Fruit fly (Drosophila melanogaster): Measurements from ENCODE around the gene CG5466.

Gene CG5466

dm6 chr3R:20574535-20574980 is 43.1 kb upstream of the CG5466 start (continued):
- TF ChIP-seq Awh (GFP tag; IDR thresholded peaks at IDR 0.05), result peak; percentile 67; the same call in 1 of the 2 replicates
- TF ChIP-seq dm (GFP tag; optimal IDR thresholded peaks at IDR 0.05), result no peak
- peak; percentile 55; the same call in 1 of the 2 replicates for TF ChIP-seq wdn (GFP tag; IDR thresholded peaks at IDR 0.05)
- TF ChIP-seq CG12071 (GFP tag; optimal IDR thresholded peaks at IDR 0.05), result peak; percentile 33
- no peak for TF ChIP-seq CG10654 (GFP tag; optimal IDR thresholded peaks at IDR 0.05)
- peak; percentile 60; the same call in 2 of the 3 replicates for TF ChIP-seq Dbx (GFP tag; IDR thresholded peaks at IDR 0.05)
- peak; percentile 59; the same call in 1 of the 3 replicates for TF ChIP-seq ci (GFP tag; IDR thresholded peaks at IDR 0.05)
- no peak for TF ChIP-seq dysf (GFP tag; IDR thresholded peaks at IDR 0.05)
- no peak for TF ChIP-seq Sox102F (GFP tag; optimal IDR thresholded peaks at IDR 0.05)
- no peak for TF ChIP-seq bsh (GFP tag; optimal IDR thresholded peaks at IDR 0.05)
- TF ChIP-seq Hr3 (GFP tag; optimal IDR thresholded peaks at IDR 0.05), result no peak
- TF ChIP-seq Six4 (GFP tag; optimal IDR thresholded peaks at IDR 0.05), result no peak
- no peak for TF ChIP-seq chn (GFP tag; optimal IDR thresholded peaks at IDR 0.05)
- TF ChIP-seq CG4707 (GFP tag; optimal IDR thresholded peaks at IDR 0.05), result no peak
- TF ChIP-seq CG4854 (GFP tag; optimal IDR thresholded peaks at IDR 0.05), result no peak
- no peak for TF ChIP-seq da (GFP tag; optimal IDR thresholded peaks at IDR 0.05)
- TF ChIP-seq CG9609 (GFP tag; optimal IDR thresholded peaks at IDR 0.05), result no peak
- TF ChIP-seq gem (tag; optimal IDR thresholded peaks at IDR 0.05), result no peak
- no peak for TF ChIP-seq Dref (GFP tag; IDR thresholded peaks at IDR 0.05)
- TF ChIP-seq CG10209 (GFP tag; optimal IDR thresholded peaks at IDR 0.05), result no peak
- no peak for TF ChIP-seq CG8388 (GFP tag; optimal IDR thresholded peaks at IDR 0.05)
- TF ChIP-seq Xrp1 (GFP tag; IDR thresholded peaks at IDR 0.05), result no peak
- no peak for TF ChIP-seq Nf-YA (GFP tag; IDR thresholded peaks at IDR 0.05)
- TF ChIP-seq H15 (GFP tag; IDR thresholded peaks at IDR 0.05), result no peak
- TF ChIP-seq CG10431 (GFP tag; optimal IDR thresholded peaks at IDR 0.05), result no peak
- TF ChIP-seq CG14710 (tag; optimal IDR thresholded peaks at IDR 0.05), result no peak
- TF ChIP-seq CG17802 (tag; optimal IDR thresholded peaks at IDR 0.05), result no peak
- TF ChIP-seq lmd (GFP tag; IDR thresholded peaks at IDR 0.05), result no peak
- no peak for TF ChIP-seq BtbVII (GFP tag; optimal IDR thresholded peaks at IDR 0.05)
- no peak for TF ChIP-seq CG6254 (GFP tag; optimal IDR thresholded peaks at IDR 0.05)
- TF ChIP-seq ara (GFP tag; IDR thresholded peaks at IDR 0.05), result no peak
- TF ChIP-seq CG30431 (GFP tag; optimal IDR thresholded peaks at IDR 0.05), result no peak
- TF ChIP-seq ac (GFP tag; optimal IDR thresholded peaks at IDR 0.05), result no peak
- peak; percentile 7 for TF ChIP-seq Meics (GFP tag; optimal IDR thresholded peaks at IDR 0.05)
- TF ChIP-seq Ssrp (tag; optimal IDR thresholded peaks at IDR 0.05), result no peak
- no peak for TF ChIP-seq sr (GFP tag; IDR thresholded peaks at IDR 0.05)
- no peak for TF ChIP-seq D (optimal IDR thresholded peaks at IDR 0.05)
- no peak for TF ChIP-seq D (GFP tag; optimal IDR thresholded peaks at IDR 0.05)
- peak; percentile 95 for TF ChIP-seq mirr (GFP tag; optimal IDR thresholded peaks at IDR 0.05)
- no peak for TF ChIP-seq CG3838 (GFP tag; optimal IDR thresholded peaks at IDR 0.05)
- TF ChIP-seq ems (GFP tag; optimal IDR thresholded peaks at IDR 0.05), result no peak
- TF ChIP-seq Sry-β (GFP tag; optimal IDR thresholded peaks at IDR 0.05), result no peak
- TF ChIP-seq sens (GFP tag), result peak; percentile 54
- no peak for TF ChIP-seq jing (GFP tag; optimal IDR thresholded peaks at IDR 0.05)
- no peak for TF ChIP-seq CG11504 (tag; optimal IDR thresholded peaks at IDR 0.05)
- TF ChIP-seq sug (tag; optimal IDR thresholded peaks at IDR 0.05), result peak; percentile 90
- TF ChIP-seq wek (GFP tag; optimal IDR thresholded peaks at IDR 0.05), result peak; percentile 5
- no peak for TF ChIP-seq BEAF-32 (GFP tag; optimal IDR thresholded peaks at IDR 0.05)
- TF ChIP-seq CG18599 (GFP tag; optimal IDR thresholded peaks at IDR 0.05), result peak; percentile 54
- no peak for TF ChIP-seq B-H1 (GFP tag; IDR thresholded peaks at IDR 0.05)
- TF ChIP-seq CG3995 (GFP tag; optimal IDR thresholded peaks at IDR 0.05), result peak; percentile 44
- TF ChIP-seq corto (GFP tag; optimal IDR thresholded peaks at IDR 0.05), result no peak
